Worm (Caenorhabditis elegans) whole organism, mixed stage, embryonic: ENCODE data around the gene npr-17.

ENCODE experiments used
- nhr-12 ChIP-seq: fragments of 150-350 bp; optimal IDR thresholded peaks from 2 replicates; lab custom pipeline; 2014; ENCODE audit warnings: missing biosample characterization, missing genetic modification characterization
- nhr-237 ChIP-seq: fragments of 150-350 bp; optimal IDR thresholded peaks from 2 replicates; lab custom pipeline; 2014; ENCODE audit warnings: missing biosample characterization, missing genetic modification characterization
- unc-62 ChIP-seq: fragments of 150-350 bp; optimal IDR thresholded peaks from 2 replicates; lab custom pipeline; 2014; ENCODE audit warnings: missing biosample characterization, missing genetic modification reagents, missing genetic modification characterization
- ztf-11 ChIP-seq: fragments of 150-350 bp; optimal IDR thresholded peaks from 2 replicates; lab custom pipeline; 2014; ENCODE audit warnings: missing biosample characterization, missing genetic modification characterization

DNA sequence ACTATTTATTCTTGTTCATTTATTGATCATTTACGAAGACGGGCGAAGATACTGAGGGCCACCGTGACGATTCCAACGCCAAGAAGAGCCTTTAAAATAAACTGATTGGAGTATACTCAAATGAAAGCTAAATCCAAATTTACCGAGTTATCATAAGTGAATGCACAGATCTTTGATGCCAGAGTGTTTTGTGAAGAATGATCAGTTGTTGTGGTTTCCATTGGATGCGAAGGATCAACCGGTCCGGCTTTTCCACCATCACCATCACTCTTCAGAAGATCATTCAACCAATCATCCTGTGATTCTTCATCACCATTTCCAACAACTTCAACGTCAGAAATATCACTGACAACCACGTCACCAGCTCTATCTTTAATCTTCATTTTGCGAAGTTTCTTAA lies 19.0 kb downstream of the npr-17 start:
- TF ChIP-seq nhr-237 (tag; lab: Kevin White, UChicago) (no peak), ztf-11 (no peak), nhr-12 (tag; lab: Kevin White, UChicago) (no peak), unc-62 (GFP tag; lab: Kevin White, UChicago) (no peak)
